Worm (Caenorhabditis elegans) whole organism, L4 larva: ENCODE measurements around the gene ttll-11.

Experiments used
- F10B5.3 ChIP-seq: sonication (generic microtip); optimal IDR thresholded peaks from 2 replicates; lab custom pipeline; 2016; ENCODE audit warnings: mild to moderate bottlenecking, missing genetic modification characterization, missing compliant biosample characterization
- F26F4.8 ChIP-seq: fragments of 200-800 bp; sonication (Bioruptor generic); conservative IDR thresholded peaks from 2 replicates; pipeline ENCODE4 v1.3.6; 2022; ENCODE audit warnings: missing genetic modification characterization, missing compliant biosample characterization
- F37D6.2 ChIP-seq: sonication (generic microtip); optimal IDR thresholded peaks from 2 replicates; lab custom pipeline; 2016; ENCODE audit warnings: mild to moderate bottlenecking, missing genetic modification characterization, missing compliant biosample characterization
- T20F7.1 ChIP-seq: fragments of 200-800 bp; sonication (Bioruptor generic); optimal IDR thresholded peaks from 2 replicates; lab custom pipeline; 2018; ENCODE audit warnings: mild to moderate bottlenecking, missing genetic modification characterization, missing compliant biosample characterization
- T26A8.4 ChIP-seq: fragments of 200-800 bp; sonication (Bioruptor generic); IDR thresholded peaks from 2 replicates; pipeline ENCODE4 v1.3.6; 2022; ENCODE audit warnings: missing genetic modification characterization, missing compliant biosample characterization
- Y48G9A.11 ChIP-seq: fragments of 200-800 bp; sonication (Bioruptor generic); IDR thresholded peaks from 2 replicates; pipeline ENCODE4 v1.3.6; 2022; ENCODE audit warnings: missing genetic modification reagents, missing genetic modification characterization, missing compliant biosample characterization
- aha-1 ChIP-seq: fragments of 150-350 bp; peaks from one replicate; lab custom pipeline; 2014; ENCODE audit warnings: missing biosample characterization, missing genetic modification characterization
- ama-1 ChIP-seq: fragments of 150-350 bp; optimal IDR thresholded peaks from 2 replicates; lab custom pipeline; 2014; ENCODE audit warnings: inconsistent platforms, mixed read lengths
- ceh-20 ChIP-seq: fragments of 200-800 bp; sonication (Bioruptor generic); IDR thresholded peaks from 2 replicates; pipeline ENCODE4 v1.3.6; 2022; ENCODE audit warnings: missing genetic modification reagents, missing genetic modification characterization, missing compliant biosample characterization
- ces-1 ChIP-seq: fragments of 150-350 bp; sonication (generic microtip); optimal IDR thresholded peaks from 4 replicates; lab custom pipeline; 2014; ENCODE audit warnings: missing biosample characterization, missing genetic modification reagents, missing genetic modification characterization
- ctbp-1 ChIP-seq: fragments of 200-800 bp; sonication (Bioruptor generic); IDR thresholded peaks from 2 replicates; pipeline ENCODE4 v1.3.6; 2022; ENCODE audit warnings: missing genetic modification reagents, missing genetic modification characterization, missing compliant biosample characterization
- daf-16 ChIP-seq, 3 experiments: sonication (generic microtip); optimal IDR thresholded peaks; 2 replicates each; lab custom pipeline; 2016 to 2017; ENCODE audit warnings: missing genetic modification characterization in 3 of 3, missing genetic modification reagents in 3 of 3, mild to moderate bottlenecking in 2 of 3, missing compliant biosample characterization in 2 of 3, missing biosample characterization in 1 of 3, moderate library complexity in 1 of 3
- dmd-6 ChIP-seq: fragments of 200-800 bp; sonication (Bioruptor generic); IDR thresholded peaks from 2 replicates; pipeline ENCODE4 v1.3.6; 2022; ENCODE audit warnings: missing genetic modification reagents, missing genetic modification characterization, missing compliant biosample characterization
- dve-1 ChIP-seq: sonication (generic microtip); optimal IDR thresholded peaks from 2 replicates; lab custom pipeline; 2017; ENCODE audit warnings: antibody characterized with exemption, mild to moderate bottlenecking, missing genetic modification characterization, missing compliant biosample characterization; ENCODE audit not compliant: insufficient read depth
- gei-8 ChIP-seq: fragments of 200-800 bp; sonication (Bioruptor generic); optimal IDR thresholded peaks from 2 replicates; lab custom pipeline; 2018; ENCODE audit warnings: mild to moderate bottlenecking, missing genetic modification characterization, missing compliant biosample characterization
- hif-1 ChIP-seq, 2 experiments: sonication (generic microtip); optimal IDR thresholded peaks; 2 replicates each; lab custom pipeline; 2016 to 2017; ENCODE audit warnings: missing compliant biosample characterization in 2 of 2, missing genetic modification characterization in 2 of 2, missing genetic modification reagents in 2 of 2, missing genotype in 2 of 2, mild to moderate bottlenecking in 1 of 2
- hlh-11 ChIP-seq: fragments of 200-800 bp; sonication (Bioruptor generic); optimal IDR thresholded peaks from 2 replicates; lab custom pipeline; 2018; ENCODE audit warnings: mild to moderate bottlenecking, missing genetic modification characterization, missing compliant biosample characterization
- hmg-1.1 ChIP-seq: fragments of 200-800 bp; sonication (Bioruptor generic); IDR thresholded peaks from 2 replicates; pipeline ENCODE4 v1.3.6; 2022; ENCODE audit warnings: missing genetic modification reagents, missing genetic modification characterization, missing compliant biosample characterization
- mdl-1 ChIP-seq, 2 experiments: fragments of 150-350 bp in 1 of 2; sonication (generic microtip) in 1 of 2; optimal IDR thresholded peaks; 2 replicates each; lab custom pipeline; 2014 to 2017; ENCODE audit warnings: missing biosample characterization in 2 of 2, missing genetic modification characterization in 2 of 2
- mdt-29 ChIP-seq: fragments of 200-800 bp; sonication (Bioruptor generic); IDR thresholded peaks from 2 replicates; pipeline ENCODE4 v1.3.6; 2022; ENCODE audit warnings: missing genetic modification reagents, missing genetic modification characterization, missing compliant biosample characterization
- mep-1 ChIP-seq: fragments of 150-350 bp; sonication (generic microtip); optimal IDR thresholded peaks from 3 replicates; lab custom pipeline; 2014; ENCODE audit warnings: missing biosample characterization, missing genetic modification characterization
- mxl-3 ChIP-seq: fragments of 200-800 bp; sonication (Bioruptor generic); optimal IDR thresholded peaks from 2 replicates; lab custom pipeline; 2018; ENCODE audit warnings: mild to moderate bottlenecking, missing genetic modification characterization, missing compliant biosample characterization
- nhr-11 ChIP-seq: fragments of 150-350 bp; optimal IDR thresholded peaks from 2 replicates; lab custom pipeline; 2014; ENCODE audit warnings: missing biosample characterization, missing genetic modification characterization
- nhr-25 ChIP-seq: sonication (generic microtip); optimal IDR thresholded peaks from 2 replicates; lab custom pipeline; 2017; ENCODE audit warnings: missing genetic modification characterization, mild to moderate bottlenecking, missing compliant biosample characterization, antibody characterized with exemption, moderate library complexity, borderline replicate concordance; ENCODE audit not compliant: insufficient read depth
- nhr-28 ChIP-seq: fragments of 150-350 bp; optimal IDR thresholded peaks from 2 replicates; lab custom pipeline; 2014; ENCODE audit warnings: missing biosample characterization, missing genetic modification characterization
- nhr-48 ChIP-seq: sonication (generic microtip); optimal IDR thresholded peaks from 2 replicates; lab custom pipeline; 2016; ENCODE audit warnings: mild to moderate bottlenecking, missing genetic modification characterization, missing compliant biosample characterization
- nhr-6 ChIP-seq: fragments of 150-350 bp; optimal IDR thresholded peaks from 2 replicates; lab custom pipeline; 2014; ENCODE audit warnings: missing biosample characterization, missing genetic modification characterization
- pha-4 ChIP-seq, 2 experiments: fragments of 150-350 bp in 1 of 2; fragments of 200-800 bp in 1 of 2; sonication (Bioruptor generic) in 1 of 2; IDR thresholded peaks in 1 of 2; optimal IDR thresholded peaks in 1 of 2; 2 replicates each; pipeline versions ENCODE4 v1.3.6 to Lab custom; 2014 to 2022; ENCODE audit warnings: missing genetic modification characterization in 2 of 2, missing genetic modification reagents in 2 of 2, missing biosample characterization in 1 of 2, missing compliant biosample characterization in 1 of 2
- pqm-1 ChIP-seq: sonication (generic microtip); optimal IDR thresholded peaks from 2 replicates; lab custom pipeline; 2017; ENCODE audit warnings: missing biosample characterization, missing genetic modification characterization
- rbr-2 ChIP-seq: sonication (generic microtip); optimal IDR thresholded peaks from 2 replicates; lab custom pipeline; 2016; ENCODE audit warnings: missing genotype, missing genetic modification characterization, missing compliant biosample characterization
- spr-3 ChIP-seq: fragments of 200-800 bp; sonication (Bioruptor generic); optimal IDR thresholded peaks from 2 replicates; lab custom pipeline; 2018; ENCODE audit warnings: mild to moderate bottlenecking, missing genetic modification characterization, missing compliant biosample characterization
- tag-97 ChIP-seq: fragments of 200-800 bp; sonication (Bioruptor generic); IDR thresholded peaks from 2 replicates; pipeline ENCODE4 v1.3.6; 2022; ENCODE audit warnings: missing genetic modification characterization, missing compliant biosample characterization
- tra-1 ChIP-seq: fragments of 200-800 bp; sonication (Bioruptor generic); IDR thresholded peaks from 2 replicates; pipeline ENCODE4 v1.3.6; 2022; ENCODE audit warnings: missing genetic modification reagents, missing genetic modification characterization, missing compliant biosample characterization
- unc-62 ChIP-seq, 3 experiments: fragments of 150-350 bp in 1 of 3; sonication (generic microtip); optimal IDR thresholded peaks in 2 of 3; peaks in 1 of 3; 1 replicate in 1 of 3; 2 replicates in 2 of 3; lab custom pipeline; 2014 to 2017; ENCODE audit warnings: missing biosample characterization in 3 of 3, missing genetic modification characterization in 3 of 3, missing genetic modification reagents in 3 of 3, missing genotype in 1 of 3
- zfp-2 ChIP-seq: sonication (generic microtip); optimal IDR thresholded peaks from 2 replicates; lab custom pipeline; 2016; ENCODE audit warnings: mild to moderate bottlenecking, missing genetic modification characterization, missing compliant biosample characterization
- zip-11 ChIP-seq: fragments of 200-800 bp; sonication (Bioruptor generic); IDR thresholded peaks from 2 replicates; pipeline ENCODE4 v1.3.6; 2022; ENCODE audit warnings: missing genetic modification characterization, missing compliant biosample characterization
- zip-2 ChIP-seq: fragments of 150-350 bp; optimal IDR thresholded peaks from 2 replicates; lab custom pipeline; 2014; ENCODE audit warnings: missing biosample characterization, missing genetic modification characterization

ttll-11 gene

DNA sequence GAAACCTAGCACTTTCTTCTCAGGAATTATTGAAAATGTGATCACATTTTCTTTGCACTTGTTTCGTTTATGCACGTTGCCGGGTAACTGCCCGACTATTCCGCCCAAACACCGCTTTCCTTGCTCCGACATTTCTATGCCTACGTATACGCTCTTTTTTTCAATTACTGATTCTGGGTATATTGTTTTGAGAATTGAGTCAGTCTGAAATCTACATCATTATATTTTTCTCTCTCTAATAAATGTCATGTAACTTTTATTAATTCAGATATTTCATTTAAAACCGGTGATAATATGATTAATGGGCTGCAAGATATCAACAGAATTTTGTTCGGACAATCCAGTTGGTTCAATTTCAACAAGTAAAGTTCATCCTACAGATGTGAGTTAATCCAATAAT lies at the start of gene ttll-11:
Gene ttll-11, plus strand, starts transcription at position 301 of the 400 bp plus-strand sequence.
- TF ChIP-seq mdl-1 (tag; optimal IDR thresholded peaks at IDR 0.05; lab: Kevin White, UChicago), result no peak
- peak; percentile 15 for TF ChIP-seq nhr-11
- no peak for TF ChIP-seq zfp-2 (tag; lab: Kevin White, UChicago)
- peak in 1 of 2 experiments; percentile 21 for TF ChIP-seq unc-62 (GFP tag; optimal IDR thresholded peaks at IDR 0.05 in 1 of 2; lab: Kevin White, UChicago)
- TF ChIP-seq unc-62 (tag; optimal IDR thresholded peaks at IDR 0.05; lab: Kevin White, UChicago), result no peak
- TF ChIP-seq F37D6.2 (tag; lab: Kevin White, UChicago), result no peak
- no peak for TF ChIP-seq tra-1 (GFP tag; lab: Robert Waterston, UW)
- TF ChIP-seq F26F4.8, result no peak
- TF ChIP-seq nhr-48 (tag; lab: Kevin White, UChicago), result no peak
- no peak for TF ChIP-seq nhr-25 (tag; lab: Kevin White, UChicago)
- TF ChIP-seq mxl-3 (GFP tag; lab: Kevin White, UChicago), result no peak
- TF ChIP-seq F10B5.3 (tag; lab: Kevin White, UChicago), result no peak

DNA sequence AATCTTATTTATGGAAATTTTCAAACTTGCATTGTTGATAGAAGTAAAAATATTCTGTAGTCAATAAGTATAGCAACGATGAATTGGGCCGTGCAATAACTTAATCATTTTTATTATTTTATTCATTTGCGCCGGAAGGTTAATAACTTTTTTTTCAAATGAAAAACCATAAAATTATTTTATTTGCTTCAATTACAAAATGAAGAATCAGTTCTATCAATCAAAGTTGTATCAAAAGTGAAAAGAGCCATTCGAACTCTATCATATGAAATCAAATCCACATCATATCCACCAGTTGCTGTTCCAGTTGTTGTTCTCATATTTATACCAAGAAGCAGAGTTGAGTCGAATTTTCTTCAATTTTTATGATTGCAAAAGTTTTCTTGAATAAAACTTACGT lies 49.0 kb upstream of the ttll-11 start, which contains the start of gene cyp-33E1:
Gene cyp-33E1, minus strand, starts transcription at position 101 of the 400 bp plus-strand sequence.
- TF ChIP-seq nhr-11, result no peak
- TF ChIP-seq zip-2 (tag; lab: Kevin White, UChicago), result no peak

DNA sequence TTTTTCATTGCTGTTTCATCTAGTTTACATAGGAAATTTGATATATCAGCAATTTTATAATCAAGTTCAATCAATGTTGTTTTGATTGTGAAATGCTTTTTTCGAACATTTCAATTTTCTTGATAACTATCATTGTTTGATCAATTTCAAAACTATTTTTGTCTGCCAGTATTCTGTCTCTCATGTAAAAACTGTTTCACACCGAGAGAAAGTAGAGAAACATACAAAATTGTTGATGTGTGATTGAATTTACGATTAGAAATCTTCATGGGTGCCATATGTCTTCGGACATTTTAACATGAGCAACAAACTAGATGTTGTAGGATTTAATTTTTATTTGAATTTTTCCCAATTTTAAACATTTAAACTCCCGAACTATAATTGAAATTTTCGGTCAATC lies 46.8 kb upstream of the ttll-11 start, which contains the start of gene C49C8.2:
Gene C49C8.2, plus strand, starts transcription at position 393 of the 400 bp plus-strand sequence.
- TF ChIP-seq nhr-48 (tag; lab: Kevin White, UChicago), result no peak
- peak; percentile 28 for TF ChIP-seq T20F7.1 (GFP tag; lab: Kevin White, UChicago)
- no peak for TF ChIP-seq zfp-2 (tag; lab: Kevin White, UChicago)
- no peak for TF ChIP-seq ctbp-1
- no peak for TF ChIP-seq T26A8.4 (GFP tag; lab: Robert Waterston, UW)
- peak; percentile 57 for TF ChIP-seq aha-1 (tag; lab: Kevin White, UChicago)
- TF ChIP-seq pha-4 (GFP tag; IDR thresholded peaks at IDR 0.05; lab: Robert Waterston, UW), result no peak
- TF ChIP-seq pha-4 (tag; optimal IDR thresholded peaks at IDR 0.05; lab: Kevin White, UChicago), result no peak
- no peak for TF ChIP-seq zip-11 (GFP tag; lab: Robert Waterston, UW)
- no peak for TF ChIP-seq pqm-1 (tag; lab: Kevin White, UChicago)
- TF ChIP-seq dmd-6 (GFP tag; lab: Robert Waterston, UW), result peak; percentile 10; the same call in 1 of the 2 replicates
- TF ChIP-seq nhr-28, result peak; percentile 22
- TF ChIP-seq tag-97 (GFP tag; lab: Robert Waterston, UW), result no peak
- no peak for TF ChIP-seq hif-1 (tag; optimal IDR thresholded peaks at IDR 0.05; lab: Kevin White, UChicago)
- TF ChIP-seq daf-16 (GFP tag; optimal IDR thresholded peaks at IDR 0.05; lab: Kevin White, UChicago), result no peak
- peak; percentile 66 for TF ChIP-seq daf-16 (tag; optimal IDR thresholded peaks at IDR 0.05; lab: Kevin White, UChicago)
- TF ChIP-seq unc-62 (GFP tag; optimal IDR thresholded peaks at IDR 0.05 in 1 of 2; lab: Kevin White, UChicago), result peak in 1 of 2 experiments; percentile 81
- no peak for TF ChIP-seq unc-62 (tag; optimal IDR thresholded peaks at IDR 0.05; lab: Kevin White, UChicago)
- no peak for TF ChIP-seq nhr-6 (tag; lab: Kevin White, UChicago)
- peak; percentile 51 for TF ChIP-seq hlh-11
- no peak for TF ChIP-seq ceh-20
- no peak for TF ChIP-seq mep-1 (tag; lab: Kevin White, UChicago)
- peak; percentile 56 for TF ChIP-seq dve-1 (tag; lab: Kevin White, UChicago)
- TF ChIP-seq, all 104 proteins: peak for 8

DNA sequence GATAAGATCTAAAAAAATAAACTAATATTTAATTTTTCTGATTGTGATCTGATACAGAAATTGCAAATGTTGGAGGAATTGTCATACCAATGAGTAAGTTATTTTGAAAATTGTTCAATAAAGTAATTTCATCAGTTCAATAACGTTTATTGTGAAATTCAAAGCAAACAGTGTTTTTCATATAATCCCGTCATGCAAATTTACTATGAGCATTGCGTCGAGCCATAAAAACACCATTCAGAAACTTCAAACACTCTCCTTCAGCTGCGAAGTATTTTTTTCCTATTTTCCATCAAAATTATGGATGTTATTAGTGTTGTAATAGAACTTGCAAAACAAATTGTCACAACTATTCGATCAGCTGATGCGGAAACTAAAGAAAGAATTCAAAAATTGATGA lies 45.7 kb upstream of the ttll-11 start, which contains the start of gene C49C8.8:
Gene C49C8.8, plus strand, starts transcription at position 301 of the 400 bp plus-strand sequence.
- no peak for TF ChIP-seq nhr-48 (tag; lab: Kevin White, UChicago)
- no peak for TF ChIP-seq rbr-2 (tag; lab: Kevin White, UChicago)
- TF ChIP-seq ama-1 (lab: Kevin White, UChicago), result no peak
- TF ChIP-seq hmg-1.1, result no peak
- TF ChIP-seq spr-3 (GFP tag; lab: Kevin White, UChicago), result no peak
- TF ChIP-seq ces-1 (GFP tag; lab: Kevin White, UChicago), result no peak
- TF ChIP-seq mdt-29 (GFP tag; lab: Robert Waterston, UW), result no peak
- TF ChIP-seq Y48G9A.11 (GFP tag; lab: Robert Waterston, UW), result no peak
- TF ChIP-seq hlh-11, result no peak
- no peak for TF ChIP-seq gei-8 (GFP tag; lab: Kevin White, UChicago)
- TF ChIP-seq T26A8.4 (GFP tag; lab: Robert Waterston, UW), result no peak
- TF ChIP-seq, all 104 proteins: peak for 0
